Fruit fly (Drosophila melanogaster): ENCODE results near the gene CG2006.

DNA sequence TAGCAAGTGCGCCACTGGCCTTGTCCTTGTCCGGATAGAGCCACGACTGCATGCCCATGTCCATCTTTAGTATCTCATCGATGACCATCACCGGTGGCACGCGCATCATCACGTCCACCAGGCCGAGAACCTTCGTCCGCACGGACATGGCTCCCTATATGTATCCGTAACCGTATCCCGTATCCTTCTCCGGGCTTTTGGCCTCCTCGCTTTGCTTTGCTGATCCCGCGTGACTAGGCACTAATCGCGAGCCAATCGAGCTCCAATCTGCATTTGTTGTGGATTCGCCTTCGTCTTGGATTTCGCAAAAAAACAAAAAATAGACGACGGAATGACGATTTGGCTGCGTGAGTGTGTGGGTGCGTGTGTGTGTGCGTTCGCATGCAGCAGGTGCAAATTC is 13.7 kb downstream of the CG2006 start:
- no peak for TF ChIP-seq Myc (optimal IDR thresholded peaks at IDR 0.05)
- TF ChIP-seq ttk (optimal IDR thresholded peaks at IDR 0.05): no peak
- no peak for TF ChIP-seq psq (optimal IDR thresholded peaks at IDR 0.05)
- no peak for TF ChIP-seq Sin3A (optimal IDR thresholded peaks at IDR 0.05)
- TF ChIP-seq h (optimal IDR thresholded peaks at IDR 0.05): no peak
- TF ChIP-seq insv (optimal IDR thresholded peaks at IDR 0.05): no peak
